Worm (Caenorhabditis elegans): ENCODE measurements around the gene E02H9.9.

E02H9.9 gene

DNA sequence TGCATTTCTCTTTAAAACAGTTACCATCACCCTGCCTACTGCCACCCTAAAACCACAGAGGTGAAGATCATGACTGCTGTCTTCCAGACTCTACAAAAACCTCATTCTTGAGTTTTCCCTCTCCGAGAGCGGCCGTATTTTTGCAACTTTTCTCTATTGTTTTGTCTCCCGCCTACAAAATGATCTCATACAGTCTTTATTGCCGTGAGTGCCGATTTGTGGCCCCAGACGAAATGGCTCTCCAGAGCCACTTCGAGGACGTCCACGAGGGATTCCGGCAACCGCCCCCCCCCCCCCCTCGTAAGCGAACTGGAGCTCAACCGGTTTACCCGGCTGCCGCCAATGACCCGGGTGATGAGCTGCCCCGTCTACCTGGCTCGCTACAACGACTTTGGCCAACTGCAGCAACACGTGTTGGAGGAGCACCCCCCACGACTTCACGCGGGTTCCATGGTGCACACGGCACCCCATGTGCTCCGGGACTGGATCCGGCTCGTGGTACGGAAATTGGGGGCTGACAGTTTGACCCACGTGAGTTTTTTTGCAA lies 43.2 kb downstream of the E02H9.9 start (continued):
- TF ChIP-seq chd-7 (tag; optimal IDR thresholded peaks at IDR 0.05) (no peak), unc-62 (GFP tag; optimal IDR thresholded peaks at IDR 0.05) (no peak), let-526 (GFP tag; IDR thresholded peaks at IDR 0.05) (no peak), egrh-3 (GFP tag; IDR thresholded peaks at IDR 0.05) (peak; percentile 90), T07F8.4 (tag; optimal IDR thresholded peaks at IDR 0.05) (no peak), sptf-2 (GFP tag; optimal IDR thresholded peaks at IDR 0.05) (no peak), rcor-1 (GFP tag; IDR thresholded peaks at IDR 0.05) (no peak), dpl-1 (GFP tag; optimal IDR thresholded peaks at IDR 0.05) (no peak), lin-40 (tag; optimal IDR thresholded peaks at IDR 0.05) (no peak), pha-4 (tag; optimal IDR thresholded peaks at IDR 0.05) (no peak), nhr-80 (tag; optimal IDR thresholded peaks at IDR 0.05) (no peak), akir-1 (GFP tag; optimal IDR thresholded peaks at IDR 0.05) (no peak), aptf-2 (GFP tag; conservative IDR thresholded peaks at IDR 0.05) (no peak), nfya-1 (tag; optimal IDR thresholded peaks at IDR 0.05; ENCODE audit: borderline replicate concordance, insufficient read depth) (no peak)

DNA sequence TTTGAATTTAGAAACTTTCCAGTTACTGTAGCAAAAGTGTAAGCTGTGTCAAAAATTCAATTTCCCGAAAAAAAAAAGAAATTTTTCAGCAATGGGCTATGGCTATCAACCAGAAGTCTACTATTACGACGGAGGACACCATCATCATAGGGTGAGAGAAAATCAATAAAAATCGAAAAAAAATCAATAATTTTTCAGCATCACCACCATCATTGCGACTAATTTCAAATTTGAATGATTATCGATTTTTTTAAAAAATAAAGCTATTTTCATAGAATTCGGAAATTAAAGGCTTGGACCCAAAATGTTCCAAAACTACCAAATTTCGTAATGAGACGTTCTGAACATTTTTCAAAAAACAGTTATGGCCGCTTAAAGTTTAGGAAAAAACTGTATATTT lies 44.5 kb downstream of the E02H9.9 start:
- TF ChIP-seq T07F8.4 (tag; optimal IDR thresholded peaks at IDR 0.05) = no peak
- TF ChIP-seq ceh-58 (GFP tag; IDR thresholded peaks at IDR 0.05) = no peak
- no peak for TF ChIP-seq madf-8 (GFP tag; conservative IDR thresholded peaks at IDR 0.05)
- no peak for TF ChIP-seq B0336.3 (GFP tag; IDR thresholded peaks at IDR 0.05)
- no peak for TF ChIP-seq fkh-3 (tag; optimal IDR thresholded peaks at IDR 0.05)
- TF ChIP-seq let-526 (GFP tag; IDR thresholded peaks at IDR 0.05) = no peak
- no peak for TF ChIP-seq F37B4.10 (GFP tag; IDR thresholded peaks at IDR 0.05)
- TF ChIP-seq rec-8 (tag; optimal IDR thresholded peaks at IDR 0.05) = no peak
- no peak for TF ChIP-seq nhr-120 (GFP tag; IDR thresholded peaks at IDR 0.05)
- TF ChIP-seq rcor-1 (GFP tag; IDR thresholded peaks at IDR 0.05) = no peak
- TF ChIP-seq C17E4.6 (GFP tag; IDR thresholded peaks at IDR 0.05) = no peak
- TF ChIP-seq F57C9.4 (tag; optimal IDR thresholded peaks at IDR 0.05) = no peak
- no peak for TF ChIP-seq F33H1.4 (GFP tag; IDR thresholded peaks at IDR 0.05)
- no peak for TF ChIP-seq nfya-1 (tag; optimal IDR thresholded peaks at IDR 0.05; ENCODE audit: borderline replicate concordance, insufficient read depth)
- TF ChIP-seq F10E7.11 (tag; optimal IDR thresholded peaks at IDR 0.05) = no peak
- no peak for TF ChIP-seq nhr-90 (tag; optimal IDR thresholded peaks at IDR 0.05)
- no peak for TF ChIP-seq mxl-1 (tag; optimal IDR thresholded peaks at IDR 0.05)
- no peak for TF ChIP-seq ekl-4 (GFP tag; IDR thresholded peaks at IDR 0.05)
- no peak for TF ChIP-seq zfh-2 (GFP tag; conservative IDR thresholded peaks at IDR 0.05)

DNA sequence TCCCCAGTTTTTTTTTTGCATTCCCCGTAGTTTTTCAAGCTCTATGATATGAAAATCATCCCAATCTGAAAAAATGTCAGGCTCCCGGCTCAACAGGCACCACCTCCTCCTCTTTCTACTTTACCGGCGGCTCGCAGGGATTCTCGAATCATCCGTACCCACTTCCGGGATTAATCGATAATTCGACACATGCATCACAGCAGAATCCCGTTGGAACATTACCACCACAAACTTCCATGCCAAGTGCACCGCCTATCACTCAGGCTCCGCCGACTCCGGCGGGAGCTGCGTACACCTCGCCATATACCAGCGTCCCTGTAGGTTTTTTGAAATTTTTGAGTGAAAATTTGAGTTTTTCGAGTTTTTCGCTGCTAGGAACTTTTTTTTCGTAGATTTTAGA lies 46.9 kb downstream of the E02H9.9 start:
- no peak for TF ChIP-seq rec-8 (tag; optimal IDR thresholded peaks at IDR 0.05)
- TF ChIP-seq pha-4 (tag; optimal IDR thresholded peaks at IDR 0.05) = no peak
- no peak for TF ChIP-seq ceh-100 (GFP tag; IDR thresholded peaks at IDR 0.05)
- no peak for TF ChIP-seq lin-35 (GFP tag; optimal IDR thresholded peaks at IDR 0.05)
- no peak for TF ChIP-seq efl-1 (GFP tag; optimal IDR thresholded peaks at IDR 0.05)
- no peak for TF ChIP-seq let-607 (tag; optimal IDR thresholded peaks at IDR 0.05)
- no peak for TF ChIP-seq lsy-27 (tag; optimal IDR thresholded peaks at IDR 0.05; ENCODE audit: borderline replicate concordance, insufficient read depth)
- TF ChIP-seq nhr-27 (tag; optimal IDR thresholded peaks at IDR 0.05) = no peak
- no peak for TF ChIP-seq hlh-26 (GFP tag; conservative IDR thresholded peaks at IDR 0.05)
- no peak for TF ChIP-seq hmg-20 (GFP tag; IDR thresholded peaks at IDR 0.05)
- no peak for TF ChIP-seq ceh-40 (GFP tag; IDR thresholded peaks at IDR 0.05)
- TF ChIP-seq zfh-2 (GFP tag; conservative IDR thresholded peaks at IDR 0.05) = 0 out of 2 replicates have a peak, but pooled peaks have one; percentile 15
- TF ChIP-seq ceh-58 (GFP tag; IDR thresholded peaks at IDR 0.05) = 0 out of 2 replicates have a peak, but pooled peaks have one; percentile 83
